Fruit fly (Drosophila melanogaster): ENCODE data around the gene Art2.

dm6 chr2L:4230562-4230961, 50.6 kb downstream of the Art2 start:
- TF ChIP-seq cyc (GFP tag; optimal IDR thresholded peaks at IDR 0.05) (no peak), fd59A (GFP tag; optimal IDR thresholded peaks at IDR 0.05) (no peak), esn (GFP tag; optimal IDR thresholded peaks at IDR 0.05) (no peak), vri (GFP tag; optimal IDR thresholded peaks at IDR 0.05) (no peak), Met (GFP tag; optimal IDR thresholded peaks at IDR 0.05) (no peak), Lpt (GFP tag; optimal IDR thresholded peaks at IDR 0.05) (no peak), CG34406 (GFP tag; optimal IDR thresholded peaks at IDR 0.05) (no peak), pdm3 (GFP tag; optimal IDR thresholded peaks at IDR 0.05) (no peak), Sox102F (GFP tag; optimal IDR thresholded peaks at IDR 0.05) (no peak), CG1621 (tag; optimal IDR thresholded peaks at IDR 0.05) (no peak), CG3032 (tag; optimal IDR thresholded peaks at IDR 0.05) (no peak), fkh (GFP tag; optimal IDR thresholded peaks at IDR 0.05) (no peak)
